Fruit fly (Drosophila melanogaster) whole organism, adult: Measurements from ENCODE around the gene SmydA-8.

ENCODE experiments used
- CG11617 ChIP-seq: fragments of 200-800 bp; sonication (Bioruptor generic); optimal IDR thresholded peaks from 2 replicates; lab custom pipeline; 2017; ENCODE audit warnings: mild to moderate bottlenecking, missing biosample characterization, missing genetic modification reagents, missing genetic modification characterization
- CG12768 ChIP-seq: fragments of 200-800 bp; sonication (Bioruptor generic); optimal IDR thresholded peaks from 2 replicates; lab custom pipeline; 2017; ENCODE audit warnings: missing biosample characterization, missing genetic modification characterization, mild to moderate bottlenecking, moderate library complexity, missing genetic modification reagents
- CG14711 ChIP-seq: fragments of 200-800 bp; sonication (Bioruptor generic); optimal IDR thresholded peaks from 2 replicates; lab custom pipeline; 2018; ENCODE audit warnings: missing biosample characterization, mild to moderate bottlenecking, missing genetic modification characterization, moderate library complexity
- CG1620 ChIP-seq: fragments of 200-800 bp; sonication (Bioruptor generic); optimal IDR thresholded peaks from 2 replicates; lab custom pipeline; 2016; ENCODE audit warnings: missing biosample characterization, missing genetic modification characterization
- CG33017 ChIP-seq: fragments of 200-800 bp; sonication (Bioruptor generic); optimal IDR thresholded peaks from 2 replicates; lab custom pipeline; 2018; ENCODE audit warnings: missing biosample characterization, mild to moderate bottlenecking, missing genetic modification characterization, moderate library complexity
- CG5204 ChIP-seq: fragments of 200-800 bp; sonication (Bioruptor generic); optimal IDR thresholded peaks from 2 replicates; lab custom pipeline; 2016; ENCODE audit warnings: missing biosample characterization, missing genetic modification characterization
- CG7045 ChIP-seq: fragments of 200-800 bp; sonication (Bioruptor generic); optimal IDR thresholded peaks from 2 replicates; lab custom pipeline; 2017; ENCODE audit warnings: missing biosample characterization, mild to moderate bottlenecking, missing genetic modification characterization
- CG7101 ChIP-seq: fragments of 200-800 bp; sonication (Bioruptor generic); optimal IDR thresholded peaks from 2 replicates; lab custom pipeline; 2018; ENCODE audit warnings: missing biosample characterization, mild to moderate bottlenecking, missing genetic modification characterization, moderate library complexity
- Clk ChIP-seq: fragments of 200-800 bp; sonication (Bioruptor generic); optimal IDR thresholded peaks from 2 replicates; lab custom pipeline; 2017; ENCODE audit warnings: missing biosample characterization, missing genetic modification characterization
- Crg-1 ChIP-seq: fragments of 200-800 bp; sonication (Bioruptor generic); optimal IDR thresholded peaks from 2 replicates; lab custom pipeline; 2016; ENCODE audit warnings: missing biosample characterization, missing genetic modification characterization
- Hr96 ChIP-seq: fragments of 200-800 bp; sonication (Bioruptor generic); optimal IDR thresholded peaks from 2 replicates; lab custom pipeline; 2016; ENCODE audit warnings: missing biosample characterization, missing genetic modification characterization
- Mnt ChIP-seq: fragments of 200-800 bp; sonication (Bioruptor generic); optimal IDR thresholded peaks from 2 replicates; lab custom pipeline; 2016; ENCODE audit warnings: missing biosample characterization, mild to moderate bottlenecking, missing genetic modification characterization
- bab1 ChIP-seq: fragments of 200-800 bp; sonication (Bioruptor generic); optimal IDR thresholded peaks from 3 replicates; lab custom pipeline; 2019; ENCODE audit warnings: missing biosample characterization, mild to moderate bottlenecking, missing genetic modification characterization, moderate library complexity
- cic ChIP-seq: fragments of 200-800 bp; sonication (Bioruptor generic); optimal IDR thresholded peaks from 2 replicates; lab custom pipeline; 2017; ENCODE audit warnings: missing biosample characterization, mild to moderate bottlenecking, missing genetic modification characterization, moderate library complexity
- cnc ChIP-seq, 2 experiments: fragments of >200 bp; optimal IDR thresholded peaks; 2 replicates each; lab custom pipeline; 2017
- kay ChIP-seq: fragments of 200-800 bp; sonication (Bioruptor generic); peaks from one replicate; lab custom pipeline; 2016; ENCODE audit warnings: missing biosample characterization, missing genetic modification characterization, borderline replicate concordance
- ovo ChIP-seq: fragments of 200-800 bp; sonication (Bioruptor generic); optimal IDR thresholded peaks from 2 replicates; lab custom pipeline; 2016; ENCODE audit warnings: missing biosample characterization, missing genetic modification characterization
- pad ChIP-seq: fragments of 200-800 bp; sonication (Bioruptor generic); optimal IDR thresholded peaks from 3 replicates; lab custom pipeline; 2017; ENCODE audit warnings: missing biosample characterization, missing genetic modification characterization, mild to moderate bottlenecking, moderate library complexity, missing genetic modification reagents
- tj ChIP-seq: fragments of 200-800 bp; sonication (Bioruptor generic); optimal IDR thresholded peaks from 3 replicates; lab custom pipeline; 2017; ENCODE audit warnings: missing biosample characterization, mild to moderate bottlenecking, missing genetic modification characterization, moderate library complexity
- toe ChIP-seq: fragments of 200-800 bp; sonication (Bioruptor generic); optimal IDR thresholded peaks from 2 replicates; lab custom pipeline; 2016; ENCODE audit warnings: missing biosample characterization, missing genetic modification characterization

SmydA-8 gene

dm6 chrX:2184563-2184962, 29.0 kb downstream of the SmydA-8 start, which contains the start of the genes Nmd3 and CG17776:
TSS of gene Nmd3 (minus strand) at chrX:2184668.
TSS of gene CG17776 (plus strand) at chrX:2184725.
- TF ChIP-seq Mnt (GFP tag; lab: Kevin White, UChicago), result peak; percentile 99
- TF ChIP-seq bab1, result peak; percentile 45
- TF ChIP-seq CG1620 (GFP tag; lab: Kevin White, UChicago), result no peak
- TF ChIP-seq CG14711 (tag; lab: Kevin White, UChicago), result no peak
- TF ChIP-seq pad (GFP tag; lab: Kevin White, UChicago), result no peak
- TF ChIP-seq cnc (optimal IDR thresholded peaks at IDR 0.05; lab: Kevin White, UChicago), result no peak
- TF ChIP-seq CG11617 (GFP tag; lab: Kevin White, UChicago), result peak; percentile 5
- TF ChIP-seq cic, result peak; percentile 13
- TF ChIP-seq CG7101 (tag; lab: Kevin White, UChicago), result peak; percentile 24
- no peak for TF ChIP-seq CG5204 (GFP tag; lab: Kevin White, UChicago)
- TF ChIP-seq Hr96, result no peak
- TF ChIP-seq CG7045 (GFP tag; lab: Kevin White, UChicago), result no peak
- TF ChIP-seq Clk (GFP tag; lab: Kevin White, UChicago), result no peak
- TF ChIP-seq toe (GFP tag; lab: Kevin White, UChicago), result no peak
- no peak for TF ChIP-seq ovo
- no peak for TF ChIP-seq kay (GFP tag; lab: Kevin White, UChicago)
- no peak for TF ChIP-seq CG12768
- no peak for TF ChIP-seq Crg-1 (GFP tag; lab: Kevin White, UChicago)
- TF ChIP-seq CG33017 (tag; lab: Kevin White, UChicago), result no peak
- TF ChIP-seq tj (GFP tag; lab: Kevin White, UChicago), result peak; percentile 10

dm6 chrX:2180750-2181261, 32.8 kb downstream of the SmydA-8 start, which contains the start of gene pn:
TSS of gene pn (plus strand) at chrX:2181211.
- TF ChIP-seq toe (GFP tag; lab: Kevin White, UChicago) (no peak), bab1 (peak; percentile 6), kay (GFP tag; lab: Kevin White, UChicago) (no peak), pad (GFP tag; lab: Kevin White, UChicago) (no peak), Crg-1 (GFP tag; lab: Kevin White, UChicago) (no peak), CG1620 (GFP tag; lab: Kevin White, UChicago) (no peak), CG5204 (GFP tag; lab: Kevin White, UChicago) (no peak), CG12768 (no peak), CG7045 (GFP tag; lab: Kevin White, UChicago) (no peak), Clk (GFP tag; lab: Kevin White, UChicago) (no peak), CG7101 (tag; lab: Kevin White, UChicago) (no peak), cnc (optimal IDR thresholded peaks at IDR 0.05; lab: Kevin White, UChicago) (no peak), tj (GFP tag; lab: Kevin White, UChicago) (peak; percentile 31), Mnt (GFP tag; lab: Kevin White, UChicago) (peak; percentile 33), ovo (no peak), Hr96 (no peak), CG14711 (tag; lab: Kevin White, UChicago) (no peak), cic (peak; percentile 14), CG33017 (tag; lab: Kevin White, UChicago) (no peak), CG11617 (GFP tag; lab: Kevin White, UChicago) (peak; percentile 41)

- TF ChIP-seq Mnt (GFP tag; lab: Kevin White, UChicago) (peak; percentile 16), CG7045 (GFP tag; lab: Kevin White, UChicago) (no peak), cic (peak; percentile 25)
Measured at dm6 chrX:2178802-2179201, 34.8 kb downstream of the SmydA-8 start, which contains the start of gene Cyp4ae1. TSS of gene Cyp4ae1 (plus strand) at chrX:2179007.

- TF ChIP-seq Crg-1 (GFP tag; lab: Kevin White, UChicago) (no peak), kay (GFP tag; lab: Kevin White, UChicago) (no peak), ovo (no peak), CG5204 (GFP tag; lab: Kevin White, UChicago) (no peak), tj (GFP tag; lab: Kevin White, UChicago) (peak; percentile 24), CG7045 (GFP tag; lab: Kevin White, UChicago) (no peak), bab1 (no peak), cnc (optimal IDR thresholded peaks at IDR 0.05; lab: Kevin White, UChicago) (peak; percentile 75 to 93)
Measured at dm6 chrX:2175956-2176469, 37.6 kb downstream of the SmydA-8 start, which contains the start of gene Cyp4d2. TSS of gene Cyp4d2 (plus strand) at chrX:2176006.

dm6 chrX:2175265-2175795, 38.3 kb downstream of the SmydA-8 start, which contains the start of gene Cyp4d14:
TSS of gene Cyp4d14 (minus strand) at chrX:2175315.
- no peak for TF ChIP-seq CG33017 (tag; lab: Kevin White, UChicago)
- peak in 1 of 2 experiments; percentile 27 for TF ChIP-seq cnc (optimal IDR thresholded peaks at IDR 0.05; lab: Kevin White, UChicago)

dm6 chrX:2172420-2172827, 41.2 kb downstream of the SmydA-8 start, which contains the start of gene ND-B14.5A:
TSS of gene ND-B14.5A (plus strand) at chrX:2172526.
- TF ChIP-seq bab1, result peak; percentile 58
- peak; percentile 19 for TF ChIP-seq CG11617 (GFP tag; lab: Kevin White, UChicago)
- TF ChIP-seq Crg-1 (GFP tag; lab: Kevin White, UChicago), result no peak
- peak; percentile 49 for TF ChIP-seq Mnt (GFP tag; lab: Kevin White, UChicago)
- peak; percentile 0 for TF ChIP-seq CG14711 (tag; lab: Kevin White, UChicago)
- TF ChIP-seq tj (GFP tag; lab: Kevin White, UChicago), result no peak
- peak; percentile 13 for TF ChIP-seq CG7101 (tag; lab: Kevin White, UChicago)
